Fruit fly (Drosophila melanogaster) whole organism, embryonic: ENCODE measurements around the gene spn-F.

Experiments used
- Aef1 ChIP-seq: fragments of 200-800 bp; sonication (Bioruptor generic); IDR thresholded peaks from 3 replicates; pipeline ENCODE4 v1.3.6; 2022; ENCODE audit warnings: missing biosample characterization, missing genetic modification characterization
- CG10979 ChIP-seq: fragments of 200-800 bp; sonication (Bioruptor generic); optimal IDR thresholded peaks from 2 replicates; lab custom pipeline; 2018; ENCODE audit warnings: missing biosample characterization, mild to moderate bottlenecking, missing genetic modification characterization, moderate library complexity
- CG12071 ChIP-seq: fragments of 200-800 bp; sonication (Bioruptor generic); optimal IDR thresholded peaks from 3 replicates; lab custom pipeline; 2018; ENCODE audit warnings: missing biosample characterization, mild to moderate bottlenecking, missing genetic modification characterization
- CG12236 ChIP-seq: fragments of 200-800 bp; sonication (Bioruptor generic); optimal IDR thresholded peaks from 2 replicates; lab custom pipeline; 2016; ENCODE audit warnings: missing biosample characterization, missing genetic modification characterization
- CG12391 ChIP-seq: fragments of 200-800 bp; sonication (Bioruptor generic); optimal IDR thresholded peaks from 3 replicates; lab custom pipeline; 2018; ENCODE audit warnings: missing biosample characterization, mild to moderate bottlenecking, missing genetic modification characterization, moderate library complexity
- CG13775 ChIP-seq: fragments of 200-800 bp; sonication (Bioruptor generic); optimal IDR thresholded peaks from 3 replicates; lab custom pipeline; 2017; ENCODE audit warnings: missing biosample characterization, mild to moderate bottlenecking, missing genetic modification characterization
- CG14710 ChIP-seq: fragments of 200-800 bp; sonication (Bioruptor generic); optimal IDR thresholded peaks from 3 replicates; lab custom pipeline; 2019; ENCODE audit warnings: missing biosample characterization, mild to moderate bottlenecking, missing genetic modification characterization, moderate library complexity
- CG15269 ChIP-seq: fragments of 200-800 bp; sonication (Bioruptor generic); optimal IDR thresholded peaks from 2 replicates; lab custom pipeline; 2018; ENCODE audit warnings: missing biosample characterization, mild to moderate bottlenecking, missing genetic modification characterization, moderate library complexity
- CG16779 ChIP-seq: fragments of 200-800 bp; sonication (Bioruptor generic); IDR thresholded peaks from 2 replicates; pipeline ENCODE4 v1.3.6; 2022; ENCODE audit warnings: missing biosample characterization, missing genetic modification characterization
- CG16815 ChIP-seq: fragments of 200-800 bp; sonication (Bioruptor generic); optimal IDR thresholded peaks from 3 replicates; lab custom pipeline; 2017; ENCODE audit warnings: missing biosample characterization, mild to moderate bottlenecking, missing genetic modification characterization
- CG17912 ChIP-seq: fragments of 200-800 bp; sonication (Bioruptor generic); optimal IDR thresholded peaks from 2 replicates; lab custom pipeline; 2018; ENCODE audit warnings: missing biosample characterization, mild to moderate bottlenecking, missing genetic modification characterization
- CG18011 ChIP-seq: fragments of 200-800 bp; sonication (Bioruptor generic); optimal IDR thresholded peaks from 2 replicates; lab custom pipeline; 2017; ENCODE audit warnings: missing biosample characterization, missing genetic modification characterization, mild to moderate bottlenecking, moderate library complexity, missing genotype
- CG30403 ChIP-seq: fragments of 200-800 bp; sonication (Bioruptor generic); optimal IDR thresholded peaks from 3 replicates; lab custom pipeline; 2016; ENCODE audit warnings: missing biosample characterization, missing genetic modification characterization
- CG3163 ChIP-seq: fragments of 200-800 bp; sonication (Bioruptor generic); optimal IDR thresholded peaks from 3 replicates; lab custom pipeline; 2016; ENCODE audit warnings: missing biosample characterization, missing genetic modification characterization
- CG32767 ChIP-seq: fragments of 200-800 bp; sonication (Bioruptor generic); IDR thresholded peaks from 2 replicates; pipeline ENCODE4 v1.3.6; 2022; ENCODE audit warnings: missing biosample characterization, missing genetic modification characterization
- CG6683 ChIP-seq: fragments of 200-800 bp; sonication (Bioruptor generic); optimal IDR thresholded peaks from 2 replicates; lab custom pipeline; 2017; ENCODE audit warnings: missing biosample characterization, mild to moderate bottlenecking, missing genetic modification characterization, missing genetic modification reagents
- CG7745 ChIP-seq: fragments of 200-800 bp; sonication (Bioruptor generic); optimal IDR thresholded peaks from 2 replicates; lab custom pipeline; 2018; ENCODE audit warnings: missing biosample characterization, mild to moderate bottlenecking, missing genetic modification characterization, moderate library complexity
- CG8281 ChIP-seq: fragments of 200-800 bp; sonication (Bioruptor generic); optimal IDR thresholded peaks from 2 replicates; lab custom pipeline; 2018; ENCODE audit warnings: missing biosample characterization, mild to moderate bottlenecking, missing genetic modification characterization, moderate library complexity
- Camta ChIP-seq: fragments of 200-800 bp; sonication (Bioruptor generic); optimal IDR thresholded peaks from 2 replicates; lab custom pipeline; 2016; ENCODE audit warnings: missing biosample characterization, missing genetic modification characterization
- CrebB ChIP-seq: fragments of 200-800 bp; sonication (Bioruptor generic); optimal IDR thresholded peaks from 3 replicates; lab custom pipeline; 2018; ENCODE audit warnings: missing biosample characterization, mild to moderate bottlenecking, missing genetic modification characterization
- Dek ChIP-seq: fragments of 200-800 bp; sonication (Bioruptor generic); optimal IDR thresholded peaks from 3 replicates; lab custom pipeline; 2019; ENCODE audit warnings: missing biosample characterization, mild to moderate bottlenecking, missing genetic modification characterization, moderate library complexity
- Fer2 ChIP-seq: fragments of 200-800 bp; sonication (Bioruptor generic); optimal IDR thresholded peaks from 2 replicates; lab custom pipeline; 2018; ENCODE audit warnings: missing biosample characterization, mild to moderate bottlenecking, missing genetic modification characterization, moderate library complexity
- H15 ChIP-seq: fragments of 200-800 bp; sonication (Bioruptor generic); IDR thresholded peaks from 3 replicates; pipeline ENCODE4 v1.3.6; 2022; ENCODE audit warnings: missing biosample characterization, missing genetic modification characterization
- HLH54F ChIP-seq: fragments of 200-800 bp; sonication (Bioruptor generic); optimal IDR thresholded peaks from 3 replicates; lab custom pipeline; 2016; ENCODE audit warnings: missing biosample characterization, missing genetic modification characterization
- HLHmδ ChIP-seq: fragments of 200-800 bp; sonication (Bioruptor generic); optimal IDR thresholded peaks from 2 replicates; lab custom pipeline; 2018; ENCODE audit warnings: missing biosample characterization, mild to moderate bottlenecking, missing genetic modification characterization, moderate library complexity
- Hey ChIP-seq: fragments of 200-800 bp; sonication (Bioruptor generic); optimal IDR thresholded peaks from 3 replicates; lab custom pipeline; 2018; ENCODE audit warnings: missing biosample characterization, mild to moderate bottlenecking, missing genetic modification characterization
- Hmx ChIP-seq: fragments of 200-800 bp; sonication (Bioruptor generic); optimal IDR thresholded peaks from 2 replicates; lab custom pipeline; 2016; ENCODE audit warnings: missing biosample characterization, missing genetic modification characterization
- Kr ChIP-seq: fragments of 200-800 bp; sonication (Bioruptor generic); optimal IDR thresholded peaks from 2 replicates; lab custom pipeline; 2017; ENCODE audit warnings: missing biosample characterization, mild to moderate bottlenecking, missing genetic modification characterization
- Mad ChIP-seq: fragments of 200-800 bp; sonication (Bioruptor generic); optimal IDR thresholded peaks from 2 replicates; lab custom pipeline; 2016; ENCODE audit warnings: missing biosample characterization, missing genetic modification characterization
- Nf-YA ChIP-seq: fragments of 200-800 bp; sonication (Bioruptor generic); IDR thresholded peaks from 2 replicates; pipeline ENCODE4 v1.3.6; 2022; ENCODE audit warnings: missing biosample characterization, missing genetic modification characterization
- Oli ChIP-seq: fragments of 200-800 bp; sonication (Bioruptor generic); optimal IDR thresholded peaks from 2 replicates; lab custom pipeline; 2018; ENCODE audit warnings: missing biosample characterization, mild to moderate bottlenecking, missing genetic modification characterization, moderate library complexity
- PHDP ChIP-seq: fragments of 200-800 bp; sonication (Bioruptor generic); optimal IDR thresholded peaks from 3 replicates; lab custom pipeline; 2018; ENCODE audit warnings: missing biosample characterization, mild to moderate bottlenecking, missing genetic modification characterization, moderate library complexity
- Taf1 ChIP-seq: fragments of 200-800 bp; sonication (Bioruptor generic); IDR thresholded peaks from 2 replicates; pipeline ENCODE4 v1.3.6; 2022; ENCODE audit warnings: missing biosample characterization, missing genetic modification characterization
- Xbp1 ChIP-seq: fragments of 200-800 bp; sonication (Bioruptor generic); optimal IDR thresholded peaks from 3 replicates; lab custom pipeline; 2016; ENCODE audit warnings: missing biosample characterization, mild to moderate bottlenecking, missing genetic modification characterization
- ac ChIP-seq: fragments of 200-800 bp; sonication (Bioruptor generic); optimal IDR thresholded peaks from 3 replicates; lab custom pipeline; 2017; ENCODE audit warnings: missing biosample characterization, mild to moderate bottlenecking, missing genetic modification characterization
- ase ChIP-seq: fragments of 200-800 bp; sonication (Bioruptor generic); IDR thresholded peaks from 3 replicates; pipeline ENCODE4 v1.3.6; 2022; ENCODE audit warnings: missing biosample characterization, missing genetic modification characterization
- ato ChIP-seq: fragments of 200-800 bp; sonication (Bioruptor generic); IDR thresholded peaks from 2 replicates; pipeline ENCODE4 v1.3.6; 2022; ENCODE audit warnings: missing biosample characterization, missing genetic modification characterization; ENCODE audit not compliant: partially characterized antibody
- az2 ChIP-seq: fragments of 200-800 bp; sonication (Bioruptor generic); optimal IDR thresholded peaks from 3 replicates; lab custom pipeline; 2016; ENCODE audit warnings: missing biosample characterization, missing genetic modification characterization
- br ChIP-seq: fragments of >200 bp; optimal IDR thresholded peaks from 2 replicates; lab custom pipeline; 2017
- dm ChIP-seq: fragments of 200-800 bp; sonication (Bioruptor generic); optimal IDR thresholded peaks from 3 replicates; lab custom pipeline; 2016; ENCODE audit warnings: missing biosample characterization, missing genetic modification characterization
- jing ChIP-seq: fragments of 200-800 bp; sonication (Bioruptor generic); optimal IDR thresholded peaks from 2 replicates; lab custom pipeline; 2018; ENCODE audit warnings: missing biosample characterization, mild to moderate bottlenecking, missing genetic modification characterization
- nom ChIP-seq: fragments of 200-800 bp; sonication (Bioruptor generic); optimal IDR thresholded peaks from 2 replicates; lab custom pipeline; 2017; ENCODE audit warnings: missing biosample characterization, missing genetic modification characterization, mild to moderate bottlenecking, moderate library complexity, missing genetic modification reagents
- pho ChIP-seq: fragments of 200-800 bp; sonication (Bioruptor generic); optimal IDR thresholded peaks from 2 replicates; lab custom pipeline; 2016; ENCODE audit warnings: missing biosample characterization, missing genetic modification characterization
- phol ChIP-seq: fragments of 200-800 bp; sonication (Bioruptor generic); optimal IDR thresholded peaks from 3 replicates; lab custom pipeline; 2018; ENCODE audit warnings: missing biosample characterization, mild to moderate bottlenecking, missing genetic modification characterization, moderate library complexity
- ranshi ChIP-seq: fragments of 200-800 bp; sonication (Bioruptor generic); IDR thresholded peaks from 2 replicates; pipeline ENCODE4 v1.3.6; 2022; ENCODE audit warnings: missing biosample characterization, missing genetic modification characterization
- run ChIP-seq: fragments of 200-800 bp; sonication (Bioruptor generic); optimal IDR thresholded peaks from 3 replicates; lab custom pipeline; 2018; ENCODE audit warnings: missing biosample characterization, mild to moderate bottlenecking, missing genetic modification characterization
- sd ChIP-seq: fragments of 200-800 bp; sonication (Bioruptor generic); optimal IDR thresholded peaks from 3 replicates; lab custom pipeline; 2018; ENCODE audit warnings: missing biosample characterization, mild to moderate bottlenecking, missing genetic modification characterization, moderate library complexity
- stwl ChIP-seq: fragments of 200-800 bp; sonication (Bioruptor generic); optimal IDR thresholded peaks from 3 replicates; lab custom pipeline; 2018; ENCODE audit warnings: missing biosample characterization, mild to moderate bottlenecking, missing genetic modification characterization, moderate library complexity
- tgo ChIP-seq: fragments of 200-800 bp; sonication (Bioruptor generic); IDR thresholded peaks from 3 replicates; pipeline ENCODE4 v1.3.6; 2022; ENCODE audit warnings: missing biosample characterization, missing genetic modification characterization
- tx ChIP-seq: fragments of 200-800 bp; sonication (Bioruptor generic); optimal IDR thresholded peaks from 2 replicates; lab custom pipeline; 2016; ENCODE audit warnings: missing biosample characterization, missing genetic modification characterization

spn-F gene

DNA sequence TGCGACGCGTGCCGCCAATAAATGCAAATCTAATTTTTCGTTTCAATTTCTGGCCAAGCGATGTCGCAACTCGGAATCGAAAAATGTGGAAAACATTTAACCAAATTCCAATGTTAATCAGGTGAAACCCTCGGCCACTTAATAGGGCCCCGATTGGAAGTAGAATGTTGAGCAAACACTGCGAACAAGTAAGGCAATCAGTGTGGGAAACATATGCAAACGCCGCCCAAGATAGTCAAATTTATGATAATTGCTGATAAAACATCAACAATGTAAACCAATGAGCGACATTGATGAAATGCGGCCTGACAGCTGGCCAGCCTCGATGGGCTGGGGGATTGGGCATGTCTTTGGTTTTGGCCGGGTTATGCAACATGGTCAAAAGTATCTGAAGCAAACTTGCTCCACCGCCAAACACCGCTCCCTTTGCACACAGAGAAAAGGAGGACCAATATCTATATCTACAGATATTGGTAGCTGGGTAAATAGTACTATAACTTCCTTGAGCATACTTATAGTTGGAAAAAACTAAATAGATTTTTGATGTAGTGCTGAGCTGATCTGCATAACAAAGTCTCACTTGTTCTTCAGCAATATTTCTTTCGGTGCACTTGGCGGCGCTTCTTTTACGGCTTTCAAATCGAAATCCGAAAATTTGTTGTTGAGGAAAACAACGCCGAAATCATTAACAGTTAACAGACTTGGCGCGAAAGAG is 7.5 kb upstream of the spn-F start (continued):
- TF ChIP-seq CG14710 (tag; lab: Kevin White, UChicago) (peak; percentile 74), Taf1 (GFP tag; lab: Robert Waterston, UW) (no peak), CrebB (peak; percentile 19), CG18011 (no peak), phol (tag; lab: Kevin White, UChicago) (peak; percentile 82), Mad (GFP tag; lab: Kevin White, UChicago) (peak; percentile 11), Hey (tag; lab: Kevin White, UChicago) (no peak), CG30403 (peak; percentile 74), CG15269 (tag; lab: Kevin White, UChicago) (peak; percentile 88), Camta (GFP tag; lab: Kevin White, UChicago) (peak; percentile 60), CG12071 (peak; percentile 75), az2 (GFP tag; lab: Kevin White, UChicago) (peak; percentile 73), tgo (GFP tag; lab: Robert Waterston, UW) (peak; percentile 81), Nf-YA (GFP tag; lab: Robert Waterston, UW) (peak; percentile 60; the same call in 1 of the 2 replicates), CG7745 (no peak), CG16779 (no peak), HLHmδ (GFP tag; lab: Kevin White, UChicago) (no peak), pho (no peak), CG13775 (GFP tag; lab: Kevin White, UChicago) (no peak), ato (GFP tag; lab: Robert Waterston, UW) (no peak), H15 (peak; percentile 77), sd (tag; lab: Kevin White, UChicago) (peak; percentile 86), Hmx (GFP tag; lab: Kevin White, UChicago) (no peak), CG3163 (GFP tag; lab: Kevin White, UChicago) (peak; percentile 8), CG32767 (GFP tag; lab: Robert Waterston, UW) (0 out of 2 replicates have a peak, but pooled peaks have one; percentile 50), jing (peak; percentile 45), Aef1 (GFP tag; lab: Robert Waterston, UW) (peak; percentile 76), CG12391 (peak; percentile 73), stwl (tag; lab: Kevin White, UChicago) (no peak), ac (GFP tag; lab: Kevin White, UChicago) (no peak), CG6683 (GFP tag; lab: Kevin White, UChicago) (peak; percentile 25), HLH54F (GFP tag; lab: Kevin White, UChicago) (no peak), CG10979 (tag; lab: Kevin White, UChicago) (peak; percentile 86), tx (GFP tag; lab: Kevin White, UChicago) (peak; percentile 17), Xbp1 (GFP tag; lab: Kevin White, UChicago) (peak; percentile 74), Kr (GFP tag; lab: Kevin White, UChicago) (no peak), CG8281 (tag; lab: Kevin White, UChicago) (peak; percentile 61), CG16815 (no peak), br (lab: Kevin White, UChicago) (no peak), Fer2 (no peak), ranshi (peak; percentile 62; the same call in 1 of the 2 replicates), Dek (tag; lab: Kevin White, UChicago) (peak; percentile 57), CG17912 (GFP tag; lab: Kevin White, UChicago) (no peak), PHDP (tag; lab: Kevin White, UChicago) (peak; percentile 67), ase (GFP tag; lab: Robert Waterston, UW) (peak; percentile 82), dm (GFP tag; lab: Kevin White, UChicago) (peak; percentile 14), CG12236 (GFP tag; lab: Kevin White, UChicago) (no peak), run (tag; lab: Kevin White, UChicago) (peak; percentile 60), nom (GFP tag; lab: Kevin White, UChicago) (no peak), Oli (tag; lab: Kevin White, UChicago) (peak; percentile 82)
